Worm (Caenorhabditis elegans) whole organism, L3 larva: ENCODE results near the gene D1025.1.
A peak's percentile ranks its signal among the peaks of the same experiment; 100 is the strongest.

Experiments used
- R02D3.7 ChIP-seq: fragments of 150-350 bp; optimal IDR thresholded peaks from 2 replicates; lab custom pipeline; 2014; ENCODE audit warnings: missing biosample characterization, missing genetic modification characterization
- ZK546.5 ChIP-seq: sonication (generic microtip); optimal IDR thresholded peaks from 2 replicates; lab custom pipeline; 2017; ENCODE audit warnings: missing biosample characterization, missing genetic modification characterization
- aly-2 ChIP-seq: fragments of 150-350 bp; optimal IDR thresholded peaks from 2 replicates; lab custom pipeline; 2014; ENCODE audit warnings: missing biosample characterization, missing genetic modification characterization
- ama-1 ChIP-seq: fragments of 150-350 bp; optimal IDR thresholded peaks from 2 replicates; lab custom pipeline; 2018
- ceh-28 ChIP-seq: fragments of 150-350 bp; optimal IDR thresholded peaks from 2 replicates; lab custom pipeline; 2014; ENCODE audit warnings: missing biosample characterization, missing genetic modification reagents, missing genetic modification characterization
- ceh-82 ChIP-seq: fragments of 150-350 bp; optimal IDR thresholded peaks from 2 replicates; lab custom pipeline; 2014; ENCODE audit warnings: missing biosample characterization, missing genetic modification characterization
- ceh-9 ChIP-seq: sonication (generic microtip); optimal IDR thresholded peaks from 2 replicates; lab custom pipeline; 2018; ENCODE audit warnings: missing biosample characterization, missing genetic modification characterization
- daf-12 ChIP-seq: fragments of 150-350 bp; optimal IDR thresholded peaks from 2 replicates; lab custom pipeline; 2014; ENCODE audit warnings: missing biosample characterization, missing genetic modification reagents, missing genetic modification characterization
- egl-27 ChIP-seq: sonication (generic microtip); optimal IDR thresholded peaks from 4 replicates; lab custom pipeline; 2017; ENCODE audit warnings: missing biosample characterization, missing genetic modification reagents, missing genetic modification characterization
- egl-5 ChIP-seq: fragments of 150-350 bp; optimal IDR thresholded peaks from 2 replicates; lab custom pipeline; 2017; ENCODE audit warnings: missing biosample characterization, missing genetic modification reagents, missing genetic modification characterization, inconsistent platforms
- elt-1 ChIP-seq: fragments of 150-350 bp; optimal IDR thresholded peaks from 2 replicates; lab custom pipeline; 2014; ENCODE audit warnings: missing biosample characterization, missing genetic modification characterization
- elt-2 ChIP-seq: sonication (generic microtip); optimal IDR thresholded peaks from 2 replicates; lab custom pipeline; 2016; ENCODE audit warnings: missing genetic modification reagents, mild to moderate bottlenecking, missing genetic modification characterization, missing compliant biosample characterization
- elt-3 ChIP-seq, 3 experiments: fragments of 150-350 bp in 1 of 3; sonication (generic microtip) in 2 of 3; optimal IDR thresholded peaks; 2 replicates in 2 of 3; 4 replicates in 1 of 3; lab custom pipeline; 2014 to 2017; ENCODE audit warnings: missing biosample characterization in 3 of 3, missing genetic modification characterization in 3 of 3
- eor-1 ChIP-seq, 2 experiments: fragments of 150-350 bp; optimal IDR thresholded peaks; 2 replicates each; lab custom pipeline; 2014 to 2018; ENCODE audit warnings: missing biosample characterization in 2 of 2, missing genetic modification characterization in 2 of 2
- fkh-10 ChIP-seq: sonication (generic microtip); optimal IDR thresholded peaks from 2 replicates; lab custom pipeline; 2017; ENCODE audit warnings: missing biosample characterization, missing genetic modification reagents, missing genetic modification characterization
- fkh-2 ChIP-seq: fragments of 150-350 bp; optimal IDR thresholded peaks from 2 replicates; lab custom pipeline; 2014; ENCODE audit warnings: missing biosample characterization, missing genetic modification reagents, missing genetic modification characterization
- fos-1 ChIP-seq: fragments of 150-350 bp; optimal IDR thresholded peaks from 2 replicates; lab custom pipeline; 2014; ENCODE audit warnings: missing biosample characterization, missing genetic modification characterization
- hmg-11 ChIP-seq: sonication (generic microtip); optimal IDR thresholded peaks from 2 replicates; lab custom pipeline; 2016; ENCODE audit warnings: missing genetic modification characterization, missing compliant biosample characterization
- jun-1 ChIP-seq: fragments of 150-350 bp; optimal IDR thresholded peaks from 2 replicates; lab custom pipeline; 2014; ENCODE audit warnings: missing biosample characterization, missing genetic modification reagents, missing genetic modification characterization
- lin-15B ChIP-seq: fragments of 150-350 bp; optimal IDR thresholded peaks from 2 replicates; lab custom pipeline; 2014; ENCODE audit warnings: missing biosample characterization, missing genetic modification characterization
- lin-39 ChIP-seq: fragments of 150-350 bp; optimal IDR thresholded peaks from 2 replicates; lab custom pipeline; 2018; ENCODE audit warnings: missing biosample characterization, missing genetic modification reagents, missing genetic modification characterization
- lsy-12 ChIP-seq: sonication (generic microtip); optimal IDR thresholded peaks from 2 replicates; lab custom pipeline; 2016; ENCODE audit warnings: mild to moderate bottlenecking, missing genetic modification characterization, missing compliant biosample characterization
- mdl-1 ChIP-seq: fragments of 150-350 bp; optimal IDR thresholded peaks from 2 replicates; lab custom pipeline; 2014; ENCODE audit warnings: missing biosample characterization, missing genetic modification characterization
- mml-1 ChIP-seq: fragments of 150-350 bp; sonication (generic microtip); optimal IDR thresholded peaks from 3 replicates; lab custom pipeline; 2014; ENCODE audit warnings: missing biosample characterization, missing genetic modification characterization
- nfya-1 ChIP-seq: sonication (generic microtip); optimal IDR thresholded peaks from 2 replicates; lab custom pipeline; 2017; ENCODE audit warnings: missing genetic modification characterization, mild to moderate bottlenecking, missing compliant biosample characterization, antibody characterized with exemption, moderate library complexity; ENCODE audit not compliant: insufficient read depth
- nhr-11 ChIP-seq: fragments of 150-350 bp; optimal IDR thresholded peaks from 2 replicates; lab custom pipeline; 2014; ENCODE audit warnings: missing biosample characterization, missing genetic modification characterization
- nhr-12 ChIP-seq: fragments of 150-350 bp; optimal IDR thresholded peaks from 2 replicates; lab custom pipeline; 2014; ENCODE audit warnings: missing biosample characterization, missing genetic modification characterization
- nhr-23 ChIP-seq: fragments of 150-350 bp; optimal IDR thresholded peaks from 2 replicates; lab custom pipeline; 2014; ENCODE audit warnings: missing biosample characterization, missing genetic modification reagents, missing genetic modification characterization
- nhr-25 ChIP-seq: sonication (generic microtip); optimal IDR thresholded peaks from 2 replicates; lab custom pipeline; 2017; ENCODE audit warnings: missing biosample characterization, missing genetic modification characterization
- nhr-28 ChIP-seq: fragments of 150-350 bp; optimal IDR thresholded peaks from 2 replicates; lab custom pipeline; 2014; ENCODE audit warnings: missing biosample characterization, missing genetic modification characterization
- nhr-43 ChIP-seq: sonication (generic microtip); optimal IDR thresholded peaks from 2 replicates; lab custom pipeline; 2016; ENCODE audit warnings: mild to moderate bottlenecking, missing genetic modification characterization, missing compliant biosample characterization; ENCODE audit not compliant: poor library complexity, severe bottlenecking
- nhr-76 ChIP-seq: fragments of 150-350 bp; sonication (generic microtip); optimal IDR thresholded peaks from 5 replicates; lab custom pipeline; 2014; ENCODE audit warnings: missing biosample characterization, missing genetic modification characterization
- nhr-77 ChIP-seq: fragments of 150-350 bp; optimal IDR thresholded peaks from 2 replicates; lab custom pipeline; 2014; ENCODE audit warnings: missing biosample characterization, missing genetic modification characterization
- pha-4 ChIP-seq: fragments of 150-350 bp; optimal IDR thresholded peaks from 2 replicates; lab custom pipeline; 2014; ENCODE audit warnings: missing biosample characterization, missing genetic modification reagents, missing genetic modification characterization
- pqm-1 ChIP-seq: fragments of 150-350 bp; optimal IDR thresholded peaks from 2 replicates; lab custom pipeline; 2017; ENCODE audit warnings: missing biosample characterization, missing genetic modification characterization, inconsistent platforms
- sea-2 ChIP-seq: fragments of 150-350 bp; sonication (generic microtip); optimal IDR thresholded peaks from 4 replicates; lab custom pipeline; 2014; ENCODE audit warnings: missing biosample characterization, missing genetic modification reagents, missing genetic modification characterization
- skn-1 ChIP-seq: fragments of 150-350 bp; optimal IDR thresholded peaks from 2 replicates; lab custom pipeline; 2014; ENCODE audit warnings: missing biosample characterization, missing genetic modification characterization
- snpc-4 ChIP-seq: fragments of 150-350 bp; optimal IDR thresholded peaks from 2 replicates; lab custom pipeline; 2014; ENCODE audit warnings: missing biosample characterization, missing genetic modification characterization
- tbx-2 ChIP-seq: sonication (generic microtip); optimal IDR thresholded peaks from 2 replicates; lab custom pipeline; 2016; ENCODE audit warnings: mild to moderate bottlenecking, missing genetic modification characterization, missing compliant biosample characterization
- unc-39 ChIP-seq: sonication (generic microtip); optimal IDR thresholded peaks from 4 replicates; lab custom pipeline; 2017; ENCODE audit warnings: missing biosample characterization, missing genetic modification characterization
- unc-62 ChIP-seq: fragments of 150-350 bp; sonication (generic microtip); optimal IDR thresholded peaks from 4 replicates; lab custom pipeline; 2014; ENCODE audit warnings: missing biosample characterization, missing genetic modification reagents, missing genetic modification characterization
- zag-1 ChIP-seq: fragments of 150-350 bp; optimal IDR thresholded peaks from 2 replicates; lab custom pipeline; 2014; ENCODE audit warnings: missing biosample characterization, missing genetic modification characterization
- ztf-4 ChIP-seq: fragments of 150-350 bp; optimal IDR thresholded peaks from 2 replicates; lab custom pipeline; 2014; ENCODE audit warnings: missing biosample characterization, missing genetic modification characterization

Gene D1025.1

ce11 chrX:14559519-14560296, 39.1 kb downstream of the D1025.1 start:
- TF ChIP-seq pha-4 (peak; percentile 84), lin-39 (tag; lab: Kevin White, UChicago) (peak; percentile 27), nhr-12 (no peak)

DNA sequence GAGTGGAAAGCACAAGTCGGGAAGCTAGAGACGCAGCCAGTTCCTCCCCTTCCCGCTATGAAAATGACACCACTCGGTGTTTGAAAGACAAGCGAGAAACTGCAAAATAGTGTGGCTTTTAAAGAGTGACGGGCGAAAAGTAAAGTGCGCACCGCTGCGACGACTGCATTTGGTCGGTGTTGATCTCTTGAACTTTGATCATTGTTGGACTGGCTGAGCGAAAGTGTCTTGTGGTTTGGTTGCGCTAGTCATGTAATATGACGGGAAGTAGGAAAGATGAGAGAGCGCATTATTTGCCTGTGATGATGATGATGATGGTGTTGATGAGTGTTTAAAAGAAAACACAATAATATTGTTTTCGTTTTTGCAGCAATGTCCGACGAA, 39.7 kb downstream of the D1025.1 start:
- peak; percentile 99 for TF ChIP-seq pha-4
- TF ChIP-seq nhr-28 (tag; lab: Kevin White, UChicago), result no peak
- TF ChIP-seq sea-2 (GFP tag; lab: Kevin White, UChicago), result peak; percentile 12
- peak; percentile 89 for TF ChIP-seq nhr-25 (tag; lab: Kevin White, UChicago)
- no peak for TF ChIP-seq daf-12 (tag; lab: Kevin White, UChicago)
- peak; percentile 92 for TF ChIP-seq lin-39 (tag; lab: Kevin White, UChicago)
- no peak for TF ChIP-seq ceh-9 (tag; lab: Kevin White, UChicago)
- TF ChIP-seq jun-1 (tag; lab: Kevin White, UChicago), result peak; percentile 97
- peak; percentile 82 for TF ChIP-seq ceh-28 (tag; lab: Kevin White, UChicago)
- TF ChIP-seq egl-5, result peak; percentile 70
- TF ChIP-seq elt-1, result peak; percentile 54
- peak; percentile 59 for TF ChIP-seq zag-1 (tag; lab: Kevin White, UChicago)
- TF ChIP-seq nhr-76 (tag; lab: Kevin White, UChicago), result peak; percentile 66
- peak; percentile 74 for TF ChIP-seq skn-1
- TF ChIP-seq R02D3.7 (tag; lab: Kevin White, UChicago), result peak; percentile 43
- TF ChIP-seq elt-2 (tag; lab: Kevin White, UChicago), result peak; percentile 94
- no peak for TF ChIP-seq nhr-11
- TF ChIP-seq unc-39 (tag; lab: Kevin White, UChicago), result no peak
- TF ChIP-seq ZK546.5, result no peak
- peak; percentile 95 for TF ChIP-seq nhr-43 (tag; lab: Kevin White, UChicago)
- no peak for TF ChIP-seq eor-1 (tag; optimal IDR thresholded peaks at IDR 0.05; lab: Kevin White, UChicago)
- no peak for TF ChIP-seq aly-2 (tag; lab: Kevin White, UChicago)
- TF ChIP-seq lin-15B (tag; lab: Kevin White, UChicago), result peak; percentile 51
- TF ChIP-seq ceh-82 (tag; lab: Kevin White, UChicago), result peak; percentile 36
- TF ChIP-seq nhr-77 (tag; lab: Kevin White, UChicago), result peak; percentile 87
- no peak for TF ChIP-seq mml-1 (tag; lab: Kevin White, UChicago)
- peak; percentile 85 for TF ChIP-seq pqm-1 (tag; lab: Kevin White, UChicago)
- no peak for TF ChIP-seq fkh-2
- peak; percentile 87 for TF ChIP-seq fos-1
- TF ChIP-seq ztf-4 (tag; lab: Kevin White, UChicago), result no peak
- peak in 2 of 3 experiments; percentile 6 to 53 for TF ChIP-seq elt-3 (tag; optimal IDR thresholded peaks at IDR 0.05; lab: Kevin White, UChicago)
- TF ChIP-seq lsy-12 (tag; lab: Kevin White, UChicago), result peak; percentile 10
- peak; percentile 35 for TF ChIP-seq hmg-11 (tag; lab: Kevin White, UChicago)
- peak; percentile 63 for TF ChIP-seq snpc-4 (tag; lab: Kevin White, UChicago)
- TF ChIP-seq unc-62 (GFP tag; lab: Kevin White, UChicago), result peak; percentile 97
- TF ChIP-seq mdl-1 (tag; lab: Kevin White, UChicago), result peak; percentile 89
- no peak for TF ChIP-seq ama-1 (lab: Kevin White, UChicago)
- TF ChIP-seq nfya-1 (tag; lab: Kevin White, UChicago), result peak; percentile 84
- peak; percentile 46 for TF ChIP-seq fkh-10
- TF ChIP-seq egl-27, result peak; percentile 59
- peak; percentile 94 for TF ChIP-seq nhr-23 (tag; lab: Kevin White, UChicago)
- peak; percentile 84 for TF ChIP-seq tbx-2 (tag; lab: Kevin White, UChicago)
